Fruit fly (Drosophila melanogaster) whole organism, wandering third instar larva: Measurements from ENCODE around the gene qm.

Experiments
- Mio ChIP-seq: sonication (Bioruptor generic); optimal IDR thresholded peaks from 2 replicates; lab custom pipeline; 2016; ENCODE audit warnings: missing biosample characterization, missing genetic modification characterization
- Sp1 ChIP-seq: fragments of 200-800 bp; sonication (Bioruptor generic); optimal IDR thresholded peaks from 3 replicates; lab custom pipeline; 2019; ENCODE audit warnings: missing biosample characterization, mild to moderate bottlenecking, missing genetic modification characterization, moderate library complexity
- psq ChIP-seq: fragments of 200-800 bp; sonication (Bioruptor generic); optimal IDR thresholded peaks from 3 replicates; lab custom pipeline; 2017; ENCODE audit warnings: missing biosample characterization, mild to moderate bottlenecking, missing genetic modification characterization, moderate library complexity

dm6 chr3L:7313559-7314132 is 34.5 kb upstream of the qm start:
- TF ChIP-seq Sp1 (GFP tag; lab: Kevin White, UChicago) (no peak), Mio (GFP tag; lab: Kevin White, UChicago) (no peak), psq (GFP tag; lab: Kevin White, UChicago) (no peak)
